Worm (Caenorhabditis elegans): ENCODE results near the gene npr-32.

DNA sequence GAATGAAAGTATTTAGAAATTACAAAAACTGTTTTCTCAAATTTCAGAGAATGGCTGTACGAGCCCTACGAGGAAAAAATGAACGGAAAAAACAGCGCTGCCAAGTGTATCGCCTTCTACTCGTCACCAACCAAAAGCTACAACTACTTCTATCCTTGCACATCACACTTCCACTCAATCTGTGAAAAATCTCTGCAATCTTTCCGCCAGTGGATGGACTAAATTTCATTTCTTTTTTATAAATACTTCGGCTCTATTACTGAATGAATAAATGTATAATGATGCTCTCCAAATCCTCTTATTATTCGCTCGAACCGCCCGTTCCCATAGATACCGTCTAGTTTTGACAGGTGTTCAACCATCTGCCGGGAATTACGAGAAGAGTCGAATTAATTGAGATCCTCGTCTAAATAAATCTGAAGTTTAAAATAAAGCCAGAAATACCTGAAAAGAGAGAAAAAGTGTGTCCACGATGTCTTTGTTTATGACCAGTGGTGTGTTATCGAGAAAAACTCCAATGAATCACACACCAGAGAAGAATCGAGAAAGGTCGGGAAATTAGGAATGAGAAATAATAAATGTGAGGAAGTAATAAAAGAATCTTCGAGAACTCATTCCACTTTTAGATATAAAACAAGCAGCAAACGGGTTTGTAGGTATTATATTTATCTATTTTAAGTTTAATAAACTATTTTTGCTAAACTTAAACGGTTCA lies 46.8 kb upstream of the npr-32 start:
- TF ChIP-seq fkh-10 (GFP tag; optimal IDR thresholded peaks at IDR 0.05) (no peak), nhr-11 (tag; optimal IDR thresholded peaks at IDR 0.05) (no peak), dpl-1 (GFP tag; optimal IDR thresholded peaks at IDR 0.05) (no peak), lsy-2 (tag; optimal IDR thresholded peaks at IDR 0.05) (no peak), snpc-4 (tag; optimal IDR thresholded peaks at IDR 0.05) (no peak), zag-1 (tag; optimal IDR thresholded peaks at IDR 0.05) (no peak), nhr-237 (tag; optimal IDR thresholded peaks at IDR 0.05) (no peak), F44E2.7 (GFP tag; IDR thresholded peaks at IDR 0.05) (no peak), ama-1 (optimal IDR thresholded peaks at IDR 0.05) (no peak)

Measured in whole organism, L4 larva.